Fruit fly (Drosophila melanogaster) Kc167 (cell line): ENCODE results near the gene dlp.

Experiments
- Myc ChIP-seq: fragments of >200 bp; optimal IDR thresholded peaks from 2 replicates; lab custom pipeline; 2017; ENCODE audit warnings: missing external identifiers
- Sin3A ChIP-seq: fragments of >200 bp; optimal IDR thresholded peaks from 2 replicates; lab custom pipeline; 2018; ENCODE audit warnings: missing external identifiers
- psq ChIP-seq: fragments of >200 bp; optimal IDR thresholded peaks from 2 replicates; lab custom pipeline; 2017; ENCODE audit warnings: missing external identifiers

DNA sequence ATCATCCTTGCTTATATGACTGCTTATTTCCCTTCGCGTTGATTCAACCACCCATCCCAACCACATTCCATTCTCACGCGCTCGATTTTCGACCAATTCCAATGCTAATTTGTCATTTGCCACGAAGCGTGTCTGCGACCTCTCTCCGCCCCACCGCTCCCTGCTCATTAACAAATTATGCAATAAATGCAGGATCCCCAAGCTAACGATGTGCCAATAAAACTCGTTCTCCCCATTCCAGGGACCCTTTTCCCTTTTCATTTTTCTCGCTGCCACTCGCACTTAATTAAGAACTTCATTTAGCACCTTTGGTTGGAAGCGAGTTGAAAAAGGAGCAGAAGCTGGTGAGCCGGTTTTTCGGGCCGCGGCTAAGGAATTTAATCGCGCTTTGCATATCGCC is 13.5 kb downstream of the dlp start:
- TF ChIP-seq psq (lab: Kevin White, UChicago) (no peak), Myc (lab: Kevin White, UChicago) (no peak), Sin3A (lab: Kevin White, UChicago) (no peak)
